Fruit fly (Drosophila melanogaster): Measurements from ENCODE around the gene CG31229.

CG31229 gene

DNA sequence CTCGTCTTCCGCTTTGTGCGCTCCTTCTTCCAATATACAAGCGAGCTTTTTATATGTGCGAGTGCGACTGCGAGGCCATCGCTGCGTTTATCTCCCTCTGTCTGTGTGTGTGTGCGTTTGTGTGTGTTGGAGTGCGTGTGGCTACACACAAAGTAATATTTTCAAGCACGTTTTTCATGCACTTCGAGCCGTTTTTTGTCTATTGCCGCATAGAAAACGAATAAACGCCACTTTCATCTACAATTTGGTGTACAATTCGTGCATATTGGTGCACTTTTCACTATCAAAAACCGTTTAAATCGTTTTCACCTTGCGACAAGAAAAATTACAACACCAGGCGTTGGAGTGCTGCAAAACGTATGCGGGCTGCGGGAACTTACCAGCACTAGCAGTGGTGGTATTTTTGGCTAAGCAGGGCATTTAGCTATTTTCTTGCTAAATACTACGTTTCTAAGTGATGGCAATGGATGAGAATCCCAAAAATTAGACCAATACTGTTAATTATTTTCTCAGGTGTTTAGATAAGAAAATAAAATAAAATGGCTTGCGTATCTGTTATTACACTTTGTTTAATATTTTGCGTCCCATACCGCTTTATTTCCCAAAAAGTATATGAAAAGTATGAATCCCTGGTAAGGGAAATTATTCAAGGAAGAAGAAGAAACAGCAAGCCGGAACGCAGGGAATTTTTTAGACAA, 8.6 kb upstream of the CG31229 start, which contains the start of the genes CG31224 and CstF64 (continued):
- TF ChIP-seq tll (GFP tag; optimal IDR thresholded peaks at IDR 0.05) (no peak), cg (GFP tag; optimal IDR thresholded peaks at IDR 0.05) (peak; percentile 96), al (GFP tag; IDR thresholded peaks at IDR 0.05) (peak; percentile 77), CG9932 (GFP tag; IDR thresholded peaks at IDR 0.05) (peak; percentile 93), CG8089 (GFP tag; optimal IDR thresholded peaks at IDR 0.05) (peak; percentile 65), usp (GFP tag; optimal IDR thresholded peaks at IDR 0.05) (no peak), trem (tag; optimal IDR thresholded peaks at IDR 0.05) (peak; percentile 78), NfI (GFP tag; optimal IDR thresholded peaks at IDR 0.05) (peak; percentile 86), Dfd (GFP tag; optimal IDR thresholded peaks at IDR 0.05) (no peak), Aef1 (GFP tag; IDR thresholded peaks at IDR 0.05) (peak; percentile 76), ken (GFP tag; IDR thresholded peaks at IDR 0.05) (peak; percentile 78; the same call in 2 of the 3 replicates), CG14014 (GFP tag; IDR thresholded peaks at IDR 0.05) (peak; percentile 81), Lpt (GFP tag; optimal IDR thresholded peaks at IDR 0.05) (no peak), insv (GFP tag; optimal IDR thresholded peaks at IDR 0.05) (peak in 1 of 2 experiments; percentile 49), br (optimal IDR thresholded peaks at IDR 0.05) (no peak), zfh2 (GFP tag; optimal IDR thresholded peaks at IDR 0.05) (peak; percentile 90), D19A (tag; optimal IDR thresholded peaks at IDR 0.05) (no peak), CG7745 (tag; optimal IDR thresholded peaks at IDR 0.05) (no peak), row (GFP tag; IDR thresholded peaks at IDR 0.05) (peak; percentile 94), CG2129 (GFP tag; IDR thresholded peaks at IDR 0.05; ENCODE audit: partially characterized antibody) (no peak), CG33557 (GFP tag; optimal IDR thresholded peaks at IDR 0.05) (peak; percentile 68), CG15479 (GFP tag; optimal IDR thresholded peaks at IDR 0.05) (no peak), ham (GFP tag; IDR thresholded peaks at IDR 0.05) (no peak), phol (tag; optimal IDR thresholded peaks at IDR 0.05) (peak; percentile 85), Doc2 (GFP tag; IDR thresholded peaks at IDR 0.05) (peak; percentile 18; the same call in 1 of the 2 replicates), CG7839 (tag; optimal IDR thresholded peaks at IDR 0.05) (no peak), bbx (GFP tag; IDR thresholded peaks at IDR 0.05; ENCODE audit: partially characterized antibody) (no peak), fd102C (GFP tag; optimal IDR thresholded peaks at IDR 0.05) (peak; percentile 15), GATAe (GFP tag; conservative IDR thresholded peaks at IDR 0.05) (0 out of 2 replicates have a peak, but pooled peaks have one; percentile 51), Ada2b (GFP tag; IDR thresholded peaks at IDR 0.05) (peak; percentile 76), CG11560 (tag; IDR thresholded peaks at IDR 0.05) (peak; percentile 54; the same call in 2 of the 3 replicates), unpg (GFP tag; optimal IDR thresholded peaks at IDR 0.05) (peak; percentile 83), Hr39 (optimal IDR thresholded peaks at IDR 0.05) (no peak), Nf-YA (GFP tag; IDR thresholded peaks at IDR 0.05) (no peak), CG3726 (GFP tag; IDR thresholded peaks at IDR 0.05) (peak; percentile 64; the same call in 2 of the 3 replicates), CG3065 (GFP tag; optimal IDR thresholded peaks at IDR 0.05) (peak; percentile 42), ewg (GFP tag; optimal IDR thresholded peaks at IDR 0.05) (peak; percentile 70), CG34422 (GFP tag; IDR thresholded peaks at IDR 0.05) (peak; percentile 79; the same call in 1 of the 3 replicates), CG9609 (GFP tag; optimal IDR thresholded peaks at IDR 0.05) (peak; percentile 83), tio (GFP tag; optimal IDR thresholded peaks at IDR 0.05) (no peak), rib (GFP tag; IDR thresholded peaks at IDR 0.05) (0 out of 2 replicates have a peak, but pooled peaks have one; percentile 44), Blimp-1 (GFP tag; optimal IDR thresholded peaks at IDR 0.05) (peak; percentile 73), CG1602 (GFP tag; optimal IDR thresholded peaks at IDR 0.05) (peak; percentile 89), CG10979 (tag; optimal IDR thresholded peaks at IDR 0.05) (peak; percentile 76)

All from whole organism, embryonic.